Worm (Caenorhabditis elegans) whole organism, young adult: ENCODE measurements around the gene srx-51.

Source experiments
- B0336.3 ChIP-seq: fragments of 200-800 bp; sonication (Bioruptor generic); IDR thresholded peaks from 2 replicates; pipeline ENCODE4 v1.3.6; 2022; ENCODE audit warnings: missing genetic modification characterization, missing compliant biosample characterization
- lin-54 ChIP-seq: fragments of 200-800 bp; sonication (Bioruptor generic); optimal IDR thresholded peaks from 2 replicates; lab custom pipeline; 2018; ENCODE audit warnings: mild to moderate bottlenecking, missing genetic modification characterization, missing compliant biosample characterization
- nfya-1 ChIP-seq: sonication (generic microtip); optimal IDR thresholded peaks from 2 replicates; lab custom pipeline; 2017; ENCODE audit warnings: antibody characterized with exemption, missing compliant biosample characterization, missing genetic modification characterization, borderline replicate concordance; ENCODE audit not compliant: insufficient read depth
- tlf-1 ChIP-seq: fragments of 200-800 bp; sonication (Bioruptor generic); optimal IDR thresholded peaks from 2 replicates; lab custom pipeline; 2018; ENCODE audit warnings: mild to moderate bottlenecking, missing genetic modification characterization, missing compliant biosample characterization
- unc-62 ChIP-seq: fragments of 150-350 bp; optimal IDR thresholded peaks from 2 replicates; lab custom pipeline; 2014; ENCODE audit warnings: missing biosample characterization, missing genetic modification reagents, missing genetic modification characterization
- ztf-3 ChIP-seq: fragments of 200-800 bp; sonication (Bioruptor generic); optimal IDR thresholded peaks from 2 replicates; lab custom pipeline; 2018; ENCODE audit warnings: mild to moderate bottlenecking, missing genetic modification characterization, missing compliant biosample characterization

- TF ChIP-seq unc-62 (GFP tag; lab: Kevin White, UChicago) = no peak
- TF ChIP-seq lin-54 = no peak
- no peak for TF ChIP-seq ztf-3 (GFP tag; lab: Kevin White, UChicago)
- no peak for TF ChIP-seq nfya-1
- no peak for TF ChIP-seq tlf-1 (GFP tag; lab: Kevin White, UChicago)
- TF ChIP-seq B0336.3 (GFP tag; lab: Robert Waterston, UW) = no peak
Observed at ce11 chrV:15305502-15305901, 23.8 kb downstream of the srx-51 start, which contains the start of gene T26H8.5.
